Worm (Caenorhabditis elegans): ENCODE measurements around the gene spe-36.
A peak's percentile ranks its signal among the peaks of the same experiment; 100 is the strongest.

The spe-36 gene

DNA sequence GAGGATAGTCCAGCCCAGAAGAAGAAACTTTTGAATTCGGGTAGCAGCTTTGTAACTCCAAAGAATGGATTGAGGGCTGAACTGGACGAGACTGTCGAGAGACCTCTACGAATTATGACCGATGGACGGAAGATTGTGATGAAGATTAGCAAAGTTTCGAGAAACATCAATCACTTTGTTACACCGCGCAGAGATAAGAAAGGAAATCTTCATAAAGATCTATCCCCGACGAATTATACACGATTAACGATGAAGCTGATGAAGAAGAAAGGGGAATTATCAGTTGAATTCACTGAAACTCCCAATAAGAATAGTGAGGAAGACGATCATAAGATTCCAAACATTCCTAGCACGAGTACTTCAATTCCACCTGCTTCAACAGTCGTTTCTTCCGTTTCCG, 7.7 kb upstream of the spe-36 start:
- TF ChIP-seq crh-2 (tag; optimal IDR thresholded peaks at IDR 0.05): no peak
- TF ChIP-seq blmp-1 (tag; optimal IDR thresholded peaks at IDR 0.05; ENCODE audit: insufficient read depth): no peak
- peak; percentile 7 for TF ChIP-seq ceh-16 (tag; optimal IDR thresholded peaks at IDR 0.05)
- TF ChIP-seq lin-11 (tag; optimal IDR thresholded peaks at IDR 0.05): no peak
- TF ChIP-seq nhr-77 (tag; optimal IDR thresholded peaks at IDR 0.05): no peak
- TF ChIP-seq mab-5 (tag; optimal IDR thresholded peaks at IDR 0.05): no peak
- TF ChIP-seq aly-2 (tag; optimal IDR thresholded peaks at IDR 0.05): no peak
- peak; percentile 47 for TF ChIP-seq elt-1 (tag; optimal IDR thresholded peaks at IDR 0.05)
- no peak for TF ChIP-seq sma-9 (GFP tag; optimal IDR thresholded peaks at IDR 0.05)
- TF ChIP-seq sma-9 (tag; optimal IDR thresholded peaks at IDR 0.05): no peak

DNA sequence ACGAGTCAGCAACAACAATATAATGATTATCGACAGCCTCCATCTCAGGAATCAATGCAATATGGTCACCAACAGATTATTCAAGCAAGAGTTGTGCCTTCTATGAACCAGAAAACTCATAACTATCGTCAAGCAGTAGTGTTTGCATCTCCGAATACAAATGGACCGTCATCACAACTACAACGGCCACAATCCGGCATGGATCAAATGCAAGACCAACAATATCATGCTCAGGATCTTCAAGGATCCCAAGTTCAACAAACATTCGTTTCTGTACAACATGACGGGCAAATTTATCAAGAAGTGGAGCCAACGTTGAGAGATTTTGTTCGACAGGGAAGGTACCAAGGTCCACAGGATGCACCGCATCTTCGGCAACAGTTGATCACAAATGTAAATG, 5.0 kb upstream of the spe-36 start:
- TF ChIP-seq sma-3 (GFP tag; optimal IDR thresholded peaks at IDR 0.05) (no peak), elt-3 (tag; optimal IDR thresholded peaks at IDR 0.05) (no peak), unc-62 (GFP tag; optimal IDR thresholded peaks at IDR 0.05) (no peak), nhr-25 (tag; optimal IDR thresholded peaks at IDR 0.05) (no peak), ama-1 (optimal IDR thresholded peaks at IDR 0.05) (no peak), egl-27 (tag; optimal IDR thresholded peaks at IDR 0.05) (no peak), nhr-237 (tag; optimal IDR thresholded peaks at IDR 0.05) (no peak), fos-1 (tag; optimal IDR thresholded peaks at IDR 0.05) (no peak), R02D3.7 (tag; optimal IDR thresholded peaks at IDR 0.05) (no peak), ztf-11 (tag; optimal IDR thresholded peaks at IDR 0.05) (no peak), nhr-21 (tag; optimal IDR thresholded peaks at IDR 0.05) (no peak), Y55F3AM.14 (GFP tag; optimal IDR thresholded peaks at IDR 0.05) (no peak), sma-9 (GFP tag; optimal IDR thresholded peaks at IDR 0.05) (no peak), sma-9 (tag; optimal IDR thresholded peaks at IDR 0.05) (no peak), lin-13 (GFP tag; optimal IDR thresholded peaks at IDR 0.05) (no peak), skn-1 (tag; optimal IDR thresholded peaks at IDR 0.05) (no peak), aly-2 (tag; optimal IDR thresholded peaks at IDR 0.05) (no peak), elt-1 (tag; optimal IDR thresholded peaks at IDR 0.05) (no peak)

DNA sequence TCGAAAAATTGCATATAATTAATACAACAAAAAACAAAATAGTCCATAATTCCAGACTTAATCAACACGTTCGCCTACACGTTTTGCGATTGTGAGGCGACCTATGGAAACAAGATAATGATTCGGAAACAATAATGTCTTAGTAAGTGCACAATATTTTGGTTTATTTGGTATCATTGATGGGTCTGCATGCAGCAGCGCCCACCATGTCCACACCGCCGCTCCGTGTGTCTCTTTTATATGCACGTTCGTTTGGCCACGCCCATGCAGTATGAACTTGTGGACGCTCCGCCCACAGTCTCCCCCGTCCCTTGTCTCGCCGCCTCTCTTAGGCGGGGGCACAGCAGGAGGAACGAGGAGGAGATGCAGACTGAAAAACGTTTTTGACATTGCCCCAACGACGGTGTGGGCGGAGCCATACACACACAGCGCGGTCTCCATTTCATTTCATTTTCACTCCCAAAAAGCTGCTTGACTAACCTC, 2.2 kb upstream of the spe-36 start, which contains the start of gene mig-38:
Gene mig-38, plus strand, starts transcription at position 54 of the 483 bp plus-strand sequence.
- peak; percentile 76 for TF ChIP-seq crh-2 (tag; optimal IDR thresholded peaks at IDR 0.05)
- TF ChIP-seq zag-1 (tag; optimal IDR thresholded peaks at IDR 0.05): peak; percentile 25
- TF ChIP-seq nhr-237 (tag; optimal IDR thresholded peaks at IDR 0.05): no peak
- TF ChIP-seq ztf-1 (GFP tag; conservative IDR thresholded peaks at IDR 0.05): no peak
- peak; percentile 61 for TF ChIP-seq sem-4 (tag; optimal IDR thresholded peaks at IDR 0.05)
- TF ChIP-seq nhr-129 (tag; optimal IDR thresholded peaks at IDR 0.05): peak; percentile 44
- no peak for TF ChIP-seq aly-2 (tag; optimal IDR thresholded peaks at IDR 0.05)
- TF ChIP-seq ceh-82 (tag; optimal IDR thresholded peaks at IDR 0.05): no peak
- TF ChIP-seq R02D3.7 (tag; optimal IDR thresholded peaks at IDR 0.05): no peak
- no peak for TF ChIP-seq unc-39 (tag; optimal IDR thresholded peaks at IDR 0.05)
- TF ChIP-seq mbf-1 (tag; optimal IDR thresholded peaks at IDR 0.05): no peak
- TF ChIP-seq blmp-1 (tag; optimal IDR thresholded peaks at IDR 0.05; ENCODE audit: insufficient read depth): peak; percentile 30
- peak; percentile 47 for TF ChIP-seq nhr-21 (tag; optimal IDR thresholded peaks at IDR 0.05)
- TF ChIP-seq alr-1 (tag; optimal IDR thresholded peaks at IDR 0.05): no peak
- TF ChIP-seq ztf-11 (tag; optimal IDR thresholded peaks at IDR 0.05): no peak
- no peak for TF ChIP-seq ZK546.5 (tag; optimal IDR thresholded peaks at IDR 0.05)
- no peak for TF ChIP-seq nhr-23 (tag; optimal IDR thresholded peaks at IDR 0.05)
- no peak for TF ChIP-seq dmd-4 (tag; optimal IDR thresholded peaks at IDR 0.05)
- peak; percentile 34 for TF ChIP-seq unc-55 (GFP tag; optimal IDR thresholded peaks at IDR 0.05)
- peak in 1 of 2 experiments; percentile 57 for TF ChIP-seq mdl-1 (tag; optimal IDR thresholded peaks at IDR 0.05)
- no peak for TF ChIP-seq nhr-25 (tag; optimal IDR thresholded peaks at IDR 0.05)
- TF ChIP-seq sma-3 (GFP tag; optimal IDR thresholded peaks at IDR 0.05): no peak
- TF ChIP-seq egl-27 (tag; optimal IDR thresholded peaks at IDR 0.05): no peak
- no peak for TF ChIP-seq elt-3 (tag; optimal IDR thresholded peaks at IDR 0.05)
- peak; percentile 23 for TF ChIP-seq fos-1 (tag; optimal IDR thresholded peaks at IDR 0.05)
- no peak for TF ChIP-seq mab-5 (tag; optimal IDR thresholded peaks at IDR 0.05)
- TF ChIP-seq lin-13 (GFP tag; optimal IDR thresholded peaks at IDR 0.05): peak; percentile 27
- TF ChIP-seq ceh-16 (tag; optimal IDR thresholded peaks at IDR 0.05): no peak
- no peak for TF ChIP-seq ztf-4 (tag; optimal IDR thresholded peaks at IDR 0.05)
- TF ChIP-seq nhr-11 (tag; optimal IDR thresholded peaks at IDR 0.05): no peak
- TF ChIP-seq snpc-4 (tag; optimal IDR thresholded peaks at IDR 0.05): no peak
- no peak for TF ChIP-seq lin-39 (tag; optimal IDR thresholded peaks at IDR 0.05)
- no peak for TF ChIP-seq peb-1 (tag; optimal IDR thresholded peaks at IDR 0.05)
- TF ChIP-seq nhr-6 (tag; optimal IDR thresholded peaks at IDR 0.05): no peak
- peak; percentile 99 for TF ChIP-seq ama-1 (optimal IDR thresholded peaks at IDR 0.05)
- peak; percentile 60 for TF ChIP-seq sma-9 (GFP tag; optimal IDR thresholded peaks at IDR 0.05)
- no peak for TF ChIP-seq sma-9 (tag; optimal IDR thresholded peaks at IDR 0.05)
- peak; percentile 29 to 59 for TF ChIP-seq lsy-2 (tag; optimal IDR thresholded peaks at IDR 0.05)
- TF ChIP-seq nhr-10 (tag; optimal IDR thresholded peaks at IDR 0.05): no peak
- TF ChIP-seq C34F6.9 (tag; optimal IDR thresholded peaks at IDR 0.05): peak; percentile 48
- TF ChIP-seq unc-62 (GFP tag; optimal IDR thresholded peaks at IDR 0.05): no peak
- no peak for TF ChIP-seq nhr-12 (tag; optimal IDR thresholded peaks at IDR 0.05)
- no peak for TF ChIP-seq nhr-77 (tag; optimal IDR thresholded peaks at IDR 0.05)
- TF ChIP-seq elt-1 (tag; optimal IDR thresholded peaks at IDR 0.05): no peak
- no peak for TF ChIP-seq lin-11 (tag; optimal IDR thresholded peaks at IDR 0.05)
- peak; percentile 63 for TF ChIP-seq F13H6.1 (tag; optimal IDR thresholded peaks at IDR 0.05)
